Worm (Caenorhabditis elegans): ENCODE data around the gene str-10.

DNA sequence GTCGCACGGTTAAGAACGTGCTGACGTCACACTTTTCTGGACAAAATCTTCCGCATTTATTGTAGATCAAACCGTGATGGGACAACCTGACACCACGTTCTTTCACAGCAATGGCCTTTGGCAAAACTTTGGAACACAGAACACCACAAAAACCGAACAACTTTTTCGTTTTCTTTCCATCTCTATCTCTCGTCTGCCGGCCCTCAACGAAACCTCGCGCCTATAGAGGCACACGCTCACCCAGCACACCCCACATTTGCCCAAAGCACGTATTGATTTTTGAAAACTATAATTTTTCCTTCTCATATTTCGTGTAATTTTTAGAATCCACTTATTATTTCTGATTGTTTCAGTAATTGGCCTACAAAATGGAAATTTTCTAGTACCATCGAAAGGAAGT is 40.6 kb upstream of the str-10 start:
- no peak for TF ChIP-seq nhr-77 (tag; optimal IDR thresholded peaks at IDR 0.05)
- TF ChIP-seq unc-39 (tag; optimal IDR thresholded peaks at IDR 0.05) = no peak
- TF ChIP-seq skn-1 (tag; optimal IDR thresholded peaks at IDR 0.05) = no peak
- TF ChIP-seq nhr-12 (tag; optimal IDR thresholded peaks at IDR 0.05) = no peak
- no peak for TF ChIP-seq lin-39 (tag; optimal IDR thresholded peaks at IDR 0.05)
- TF ChIP-seq lin-15B (tag; optimal IDR thresholded peaks at IDR 0.05) = no peak
- no peak for TF ChIP-seq tbx-2 (tag; optimal IDR thresholded peaks at IDR 0.05)
- TF ChIP-seq nhr-43 (tag; optimal IDR thresholded peaks at IDR 0.05; ENCODE audit: poor library complexity, severe bottlenecking) = no peak
- no peak for TF ChIP-seq nhr-237 (tag; optimal IDR thresholded peaks at IDR 0.05)
- no peak for TF ChIP-seq daf-12 (tag; optimal IDR thresholded peaks at IDR 0.05)
- TF ChIP-seq hmg-11 (tag; optimal IDR thresholded peaks at IDR 0.05) = no peak
- no peak for TF ChIP-seq elt-2 (tag; optimal IDR thresholded peaks at IDR 0.05)
- no peak for TF ChIP-seq ztf-11 (tag; optimal IDR thresholded peaks at IDR 0.05)
- TF ChIP-seq R02D3.7 (tag; optimal IDR thresholded peaks at IDR 0.05) = no peak

Measured in whole organism, L3 larva.